Worm (Caenorhabditis elegans) whole organism, L4 larva: ENCODE measurements around the gene C36A4.4.
A peak's percentile ranks its signal among the peaks of the same experiment; 100 is the strongest.

Source experiments
- T20F7.1 ChIP-seq: fragments of 200-800 bp; sonication (Bioruptor generic); optimal IDR thresholded peaks from 2 replicates; lab custom pipeline; 2018; ENCODE audit warnings: mild to moderate bottlenecking, missing genetic modification characterization, missing compliant biosample characterization
- T26A8.4 ChIP-seq: fragments of 200-800 bp; sonication (Bioruptor generic); IDR thresholded peaks from 2 replicates; pipeline ENCODE4 v1.3.6; 2022; ENCODE audit warnings: missing genetic modification characterization, missing compliant biosample characterization
- Y5F2A.4 ChIP-seq: fragments of 200-800 bp; sonication (Bioruptor generic); optimal IDR thresholded peaks from 2 replicates; lab custom pipeline; 2018; ENCODE audit warnings: mild to moderate bottlenecking, missing genetic modification characterization, missing compliant biosample characterization
- aha-1 ChIP-seq: fragments of 150-350 bp; peaks from one replicate; lab custom pipeline; 2014; ENCODE audit warnings: missing biosample characterization, missing genetic modification characterization
- ama-1 ChIP-seq: fragments of 150-350 bp; optimal IDR thresholded peaks from 2 replicates; lab custom pipeline; 2014; ENCODE audit warnings: inconsistent platforms, mixed read lengths
- ceh-28 ChIP-seq: fragments of 150-350 bp; optimal IDR thresholded peaks from 2 replicates; lab custom pipeline; 2014; ENCODE audit warnings: missing biosample characterization, missing genetic modification reagents, missing genetic modification characterization
- ceh-62 ChIP-seq: sonication (generic microtip); optimal IDR thresholded peaks from 2 replicates; lab custom pipeline; 2017; ENCODE audit warnings: missing biosample characterization, missing genetic modification characterization
- daf-16 ChIP-seq, 3 experiments: sonication (generic microtip); optimal IDR thresholded peaks; 2 replicates each; lab custom pipeline; 2016 to 2017; ENCODE audit warnings: missing genetic modification characterization in 3 of 3, missing genetic modification reagents in 3 of 3, mild to moderate bottlenecking in 2 of 3, missing compliant biosample characterization in 2 of 3, missing biosample characterization in 1 of 3, moderate library complexity in 1 of 3
- daf-8 ChIP-seq: fragments of 200-800 bp; sonication (Bioruptor generic); IDR thresholded peaks from 2 replicates; pipeline ENCODE4 v1.3.6; 2022; ENCODE audit warnings: missing genetic modification characterization, missing compliant biosample characterization
- dmd-6 ChIP-seq: fragments of 200-800 bp; sonication (Bioruptor generic); IDR thresholded peaks from 2 replicates; pipeline ENCODE4 v1.3.6; 2022; ENCODE audit warnings: missing genetic modification reagents, missing genetic modification characterization, missing compliant biosample characterization
- dve-1 ChIP-seq: sonication (generic microtip); optimal IDR thresholded peaks from 2 replicates; lab custom pipeline; 2017; ENCODE audit warnings: antibody characterized with exemption, mild to moderate bottlenecking, missing genetic modification characterization, missing compliant biosample characterization; ENCODE audit not compliant: insufficient read depth
- gei-8 ChIP-seq: fragments of 200-800 bp; sonication (Bioruptor generic); optimal IDR thresholded peaks from 2 replicates; lab custom pipeline; 2018; ENCODE audit warnings: mild to moderate bottlenecking, missing genetic modification characterization, missing compliant biosample characterization
- hlh-11 ChIP-seq: fragments of 200-800 bp; sonication (Bioruptor generic); optimal IDR thresholded peaks from 2 replicates; lab custom pipeline; 2018; ENCODE audit warnings: mild to moderate bottlenecking, missing genetic modification characterization, missing compliant biosample characterization
- hlh-30 ChIP-seq: sonication (generic microtip); optimal IDR thresholded peaks from 2 replicates; lab custom pipeline; 2017; ENCODE audit warnings: antibody characterized with exemption, mild to moderate bottlenecking, missing genetic modification characterization, missing compliant biosample characterization; ENCODE audit not compliant: insufficient read depth
- lin-13 ChIP-seq: fragments of 150-350 bp; optimal IDR thresholded peaks from 2 replicates; lab custom pipeline; 2014; ENCODE audit warnings: missing biosample characterization, missing genetic modification reagents, missing genetic modification characterization
- lsy-2 ChIP-seq, 2 experiments: fragments of 150-350 bp in 1 of 2; sonication (generic microtip) in 1 of 2; optimal IDR thresholded peaks; 2 replicates each; lab custom pipeline; 2014 to 2017; ENCODE audit warnings: missing biosample characterization in 2 of 2, missing genetic modification characterization in 2 of 2
- madf-9 ChIP-seq: fragments of 200-800 bp; sonication (Bioruptor generic); conservative IDR thresholded peaks from 2 replicates; pipeline ENCODE4 v1.3.6; 2022; ENCODE audit warnings: missing genetic modification reagents, missing genetic modification characterization, missing compliant biosample characterization
- mdl-1 ChIP-seq, 2 experiments: fragments of 150-350 bp in 1 of 2; sonication (generic microtip) in 1 of 2; optimal IDR thresholded peaks; 2 replicates each; lab custom pipeline; 2014 to 2017; ENCODE audit warnings: missing biosample characterization in 2 of 2, missing genetic modification characterization in 2 of 2
- mep-1 ChIP-seq: fragments of 150-350 bp; sonication (generic microtip); optimal IDR thresholded peaks from 3 replicates; lab custom pipeline; 2014; ENCODE audit warnings: missing biosample characterization, missing genetic modification characterization
- mes-2 ChIP-seq: sonication (generic microtip); optimal IDR thresholded peaks from 2 replicates; lab custom pipeline; 2016; ENCODE audit warnings: missing genotype, mild to moderate bottlenecking, missing genetic modification characterization, missing compliant biosample characterization; ENCODE audit not compliant: poor library complexity, severe bottlenecking
- nhr-237 ChIP-seq: sonication (generic microtip); optimal IDR thresholded peaks from 2 replicates; lab custom pipeline; 2017; ENCODE audit warnings: missing biosample characterization, missing genetic modification characterization
- nhr-77 ChIP-seq: fragments of 150-350 bp; optimal IDR thresholded peaks from 2 replicates; lab custom pipeline; 2014; ENCODE audit warnings: missing biosample characterization, missing genetic modification characterization
- pha-4 ChIP-seq, 2 experiments: fragments of 150-350 bp in 1 of 2; fragments of 200-800 bp in 1 of 2; sonication (Bioruptor generic) in 1 of 2; IDR thresholded peaks in 1 of 2; optimal IDR thresholded peaks in 1 of 2; 2 replicates each; pipeline versions ENCODE4 v1.3.6 to Lab custom; 2014 to 2022; ENCODE audit warnings: missing genetic modification characterization in 2 of 2, missing genetic modification reagents in 2 of 2, missing biosample characterization in 1 of 2, missing compliant biosample characterization in 1 of 2
- php-3 ChIP-seq: fragments of 200-800 bp; sonication (Bioruptor generic); IDR thresholded peaks from 2 replicates; pipeline ENCODE4 v1.3.6; 2022; ENCODE audit warnings: missing genetic modification reagents, missing genetic modification characterization, missing compliant biosample characterization
- saeg-2 ChIP-seq: fragments of 200-800 bp; sonication (Bioruptor generic); IDR thresholded peaks from 2 replicates; pipeline ENCODE4 v1.3.6; 2022; ENCODE audit warnings: missing genetic modification reagents, missing genetic modification characterization, missing compliant biosample characterization
- sdz-12 ChIP-seq: fragments of 200-800 bp; sonication (Bioruptor generic); optimal IDR thresholded peaks from 2 replicates; lab custom pipeline; 2018; ENCODE audit warnings: mild to moderate bottlenecking, missing genetic modification characterization, missing compliant biosample characterization
- unc-62 ChIP-seq, 3 experiments: fragments of 150-350 bp in 1 of 3; sonication (generic microtip); optimal IDR thresholded peaks in 2 of 3; peaks in 1 of 3; 1 replicate in 1 of 3; 2 replicates in 2 of 3; lab custom pipeline; 2014 to 2017; ENCODE audit warnings: missing biosample characterization in 3 of 3, missing genetic modification characterization in 3 of 3, missing genetic modification reagents in 3 of 3, missing genotype in 1 of 3

The C36A4.4 gene

ce11 chrIII:3797180-3798026 lies 46.0 kb downstream of the C36A4.4 start (continued):
- TF ChIP-seq Y5F2A.4 (GFP tag; lab: Kevin White, UChicago) = no peak
- peak; percentile 38; the same call in 1 of the 2 replicates for TF ChIP-seq php-3
- no peak for TF ChIP-seq nhr-237 (tag; lab: Kevin White, UChicago)
- no peak for TF ChIP-seq sdz-12
- peak in 1 of 2 experiments; percentile 95 for TF ChIP-seq unc-62 (GFP tag; optimal IDR thresholded peaks at IDR 0.05 in 1 of 2; lab: Kevin White, UChicago)
- TF ChIP-seq unc-62 (tag; optimal IDR thresholded peaks at IDR 0.05; lab: Kevin White, UChicago) = no peak
- TF ChIP-seq lsy-2 (tag; optimal IDR thresholded peaks at IDR 0.05; lab: Kevin White, UChicago) = peak; percentile 32 to 33
- TF ChIP-seq T20F7.1 (GFP tag; lab: Kevin White, UChicago) = no peak
- TF ChIP-seq lin-13 (GFP tag; lab: Kevin White, UChicago) = no peak
- no peak for TF ChIP-seq daf-8
- peak; percentile 38; the same call in 1 of the 2 replicates for TF ChIP-seq dmd-6 (GFP tag; lab: Robert Waterston, UW)
- TF ChIP-seq ceh-28 (tag; lab: Kevin White, UChicago) = no peak
- peak in 1 of 2 experiments; percentile 59 for TF ChIP-seq mdl-1 (tag; optimal IDR thresholded peaks at IDR 0.05; lab: Kevin White, UChicago)
- no peak for TF ChIP-seq gei-8 (GFP tag; lab: Kevin White, UChicago)
- peak; percentile 37; the same call in 1 of the 2 replicates for TF ChIP-seq pha-4 (GFP tag; IDR thresholded peaks at IDR 0.05; lab: Robert Waterston, UW)
- no peak for TF ChIP-seq pha-4 (tag; optimal IDR thresholded peaks at IDR 0.05; lab: Kevin White, UChicago)
- peak; percentile 47 for TF ChIP-seq mep-1 (tag; lab: Kevin White, UChicago)
- TF ChIP-seq aha-1 (tag; lab: Kevin White, UChicago) = peak; percentile 93
- TF ChIP-seq ceh-62 (tag; lab: Kevin White, UChicago) = no peak
- peak in 1 of 2 experiments; percentile 47 for TF ChIP-seq daf-16 (GFP tag; optimal IDR thresholded peaks at IDR 0.05; lab: Kevin White, UChicago)
- TF ChIP-seq daf-16 (tag; optimal IDR thresholded peaks at IDR 0.05; lab: Kevin White, UChicago) = peak; percentile 36
- TF ChIP-seq ama-1 (lab: Kevin White, UChicago) = peak; percentile 6
- no peak for TF ChIP-seq saeg-2 (GFP tag; lab: Robert Waterston, UW)
- TF ChIP-seq hlh-30 (tag; lab: Kevin White, UChicago) = peak; percentile 85
- TF ChIP-seq mes-2 (tag; lab: Kevin White, UChicago) = peak; percentile 27
- 0 out of 2 replicates have a peak, but pooled peaks have one; percentile 7 for TF ChIP-seq madf-9 (GFP tag; lab: Robert Waterston, UW)
- TF ChIP-seq dve-1 (tag; lab: Kevin White, UChicago) = peak; percentile 30
- TF ChIP-seq nhr-77 (tag; lab: Kevin White, UChicago) = no peak
- TF ChIP-seq hlh-11 (tag; lab: Kevin White, UChicago) = peak; percentile 52

DNA sequence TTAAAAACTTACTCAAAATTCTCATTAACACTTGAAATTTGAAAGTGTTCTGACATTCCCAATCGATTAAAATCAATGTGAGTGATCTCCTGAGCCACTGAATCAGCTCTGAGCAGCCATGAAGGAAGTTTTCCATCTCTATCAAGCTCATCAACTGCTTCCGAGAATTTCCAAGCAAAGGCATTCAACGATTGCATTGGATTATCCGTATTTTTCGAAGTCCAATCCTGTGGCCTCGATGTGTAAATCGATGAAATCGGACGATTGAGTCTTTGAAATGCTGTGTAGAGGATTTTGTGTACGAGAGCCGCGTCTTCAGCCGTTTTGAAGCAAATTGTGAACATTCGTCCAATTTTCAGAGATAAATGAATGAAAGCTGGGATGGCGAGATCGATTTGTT lies 47.5 kb downstream of the C36A4.4 start:
- peak in 1 of 2 experiments; percentile 34 for TF ChIP-seq unc-62 (GFP tag; optimal IDR thresholded peaks at IDR 0.05 in 1 of 2; lab: Kevin White, UChicago)
- TF ChIP-seq unc-62 (tag; optimal IDR thresholded peaks at IDR 0.05; lab: Kevin White, UChicago) = no peak
- peak; percentile 21 for TF ChIP-seq aha-1 (tag; lab: Kevin White, UChicago)
- no peak for TF ChIP-seq T26A8.4
